Worm (Caenorhabditis elegans) whole organism, early embryonic: Measurements from ENCODE around the gene F54D8.6.

Experiments used
- B0310.2 ChIP-seq: sonication (generic microtip); optimal IDR thresholded peaks from 2 replicates; lab custom pipeline; 2016; ENCODE audit warnings: mild to moderate bottlenecking, missing genetic modification characterization, missing compliant biosample characterization
- F13C5.2 ChIP-seq: sonication (generic microtip); optimal IDR thresholded peaks from 2 replicates; lab custom pipeline; 2017; ENCODE audit warnings: mild to moderate bottlenecking, missing genetic modification characterization, inconsistent platforms, missing compliant biosample characterization
- aly-1 ChIP-seq: sonication (generic microtip); optimal IDR thresholded peaks from 2 replicates; lab custom pipeline; 2016; ENCODE audit warnings: missing genetic modification characterization, missing compliant biosample characterization
- ama-1 ChIP-seq: fragments of 150-350 bp; optimal IDR thresholded peaks from 2 replicates; lab custom pipeline; 2014
- ceh-13 ChIP-seq: fragments of 200-800 bp; sonication (Bioruptor generic); optimal IDR thresholded peaks from 2 replicates; lab custom pipeline; 2018; ENCODE audit warnings: mild to moderate bottlenecking, missing genetic modification characterization, missing compliant biosample characterization
- ceh-36 ChIP-seq: sonication (generic microtip); optimal IDR thresholded peaks from 2 replicates; lab custom pipeline; 2016; ENCODE audit warnings: missing genetic modification characterization, inconsistent platforms, missing compliant biosample characterization
- ets-7 ChIP-seq: sonication (generic microtip); optimal IDR thresholded peaks from 2 replicates; lab custom pipeline; 2016; ENCODE audit warnings: missing genotype, missing genetic modification characterization, missing compliant biosample characterization
- flt-1 ChIP-seq: fragments of 200-800 bp; sonication (Bioruptor generic); IDR thresholded peaks from 2 replicates; pipeline ENCODE4 v1.3.6; 2022; ENCODE audit warnings: missing genetic modification characterization, missing compliant biosample characterization
- hmbx-1 ChIP-seq: sonication (generic microtip); optimal IDR thresholded peaks from 2 replicates; lab custom pipeline; 2016; ENCODE audit warnings: mild to moderate bottlenecking, missing genetic modification characterization, missing compliant biosample characterization
- hmg-4 ChIP-seq: fragments of 200-800 bp; sonication (Bioruptor generic); optimal IDR thresholded peaks from 2 replicates; lab custom pipeline; 2018; ENCODE audit warnings: mild to moderate bottlenecking, missing genetic modification characterization, missing compliant biosample characterization
- hnd-1 ChIP-seq: sonication (generic microtip); optimal IDR thresholded peaks from 2 replicates; lab custom pipeline; 2016; ENCODE audit warnings: missing genetic modification characterization, missing compliant biosample characterization
- pes-1 ChIP-seq: fragments of 200-800 bp; sonication (Bioruptor generic); IDR thresholded peaks from 2 replicates; pipeline ENCODE4 v1.3.6; 2022; ENCODE audit warnings: missing genetic modification reagents, missing genetic modification characterization, missing compliant biosample characterization
- scrt-1 ChIP-seq: fragments of 200-800 bp; sonication (Bioruptor generic); IDR thresholded peaks from 2 replicates; pipeline ENCODE4 v1.3.6; 2022; ENCODE audit warnings: missing genetic modification characterization, missing compliant biosample characterization
- sea-1 ChIP-seq: fragments of 200-800 bp; sonication (Bioruptor generic); conservative IDR thresholded peaks from 2 replicates; pipeline ENCODE4 v1.3.6; 2022; ENCODE audit warnings: missing genetic modification characterization, missing compliant biosample characterization
- tbx-11 ChIP-seq: fragments of 200-800 bp; sonication (Bioruptor generic); IDR thresholded peaks from 2 replicates; pipeline ENCODE4 v1.3.6; 2022; ENCODE audit warnings: missing genetic modification characterization, missing compliant biosample characterization
- tbx-37 ChIP-seq: fragments of 200-800 bp; sonication (Bioruptor generic); conservative IDR thresholded peaks from 2 replicates; pipeline ENCODE4 v1.3.6; 2022; ENCODE audit warnings: missing genetic modification reagents, missing genetic modification characterization, missing compliant biosample characterization
- tra-4 ChIP-seq: sonication (generic microtip); optimal IDR thresholded peaks from 2 replicates; lab custom pipeline; 2017; ENCODE audit warnings: missing genetic modification characterization, missing compliant biosample characterization

Gene F54D8.6

ce11 chrIII:5119063-5119462, 16.3 kb downstream of the F54D8.6 start:
- TF ChIP-seq tbx-11 (GFP tag; lab: Robert Waterston, UW): no peak
- no peak for TF ChIP-seq ama-1
- TF ChIP-seq F13C5.2 (tag; lab: Kevin White, UChicago): no peak
- no peak for TF ChIP-seq scrt-1 (GFP tag; lab: Robert Waterston, UW)
- TF ChIP-seq pes-1 (GFP tag; lab: Robert Waterston, UW): no peak
- no peak for TF ChIP-seq B0310.2 (tag; lab: Kevin White, UChicago)
- no peak for TF ChIP-seq ceh-36 (tag; lab: Kevin White, UChicago)
- no peak for TF ChIP-seq hnd-1 (tag; lab: Kevin White, UChicago)
- TF ChIP-seq hmg-4 (GFP tag; lab: Kevin White, UChicago): no peak
- TF ChIP-seq tra-4 (tag; lab: Kevin White, UChicago): no peak
- TF ChIP-seq sea-1 (GFP tag; lab: Robert Waterston, UW): no peak
- no peak for TF ChIP-seq hmbx-1
- no peak for TF ChIP-seq tbx-37
- no peak for TF ChIP-seq aly-1
- no peak for TF ChIP-seq flt-1 (GFP tag; lab: Robert Waterston, UW)
- no peak for TF ChIP-seq ceh-13 (GFP tag; lab: Kevin White, UChicago)
- no peak for TF ChIP-seq ets-7 (tag; lab: Kevin White, UChicago)

- TF ChIP-seq aly-1 (no peak), tra-4 (tag; lab: Kevin White, UChicago) (no peak), pes-1 (GFP tag; lab: Robert Waterston, UW) (no peak), B0310.2 (tag; lab: Kevin White, UChicago) (no peak), tbx-11 (GFP tag; lab: Robert Waterston, UW) (no peak), ets-7 (tag; lab: Kevin White, UChicago) (no peak), hnd-1 (tag; lab: Kevin White, UChicago) (no peak), sea-1 (GFP tag; lab: Robert Waterston, UW) (no peak), scrt-1 (GFP tag; lab: Robert Waterston, UW) (no peak), tbx-37 (no peak), ama-1 (no peak)
Measured at ce11 chrIII:5120593-5120992, 17.8 kb downstream of the F54D8.6 start.

ce11 chrIII:5124385-5124784, 21.6 kb downstream of the F54D8.6 start:
- TF ChIP-seq scrt-1 (GFP tag; lab: Robert Waterston, UW) (no peak), ama-1 (no peak), tbx-11 (GFP tag; lab: Robert Waterston, UW) (no peak), hnd-1 (tag; lab: Kevin White, UChicago) (no peak), F13C5.2 (tag; lab: Kevin White, UChicago) (no peak), ceh-36 (tag; lab: Kevin White, UChicago) (no peak), tra-4 (tag; lab: Kevin White, UChicago) (no peak), aly-1 (no peak), B0310.2 (tag; lab: Kevin White, UChicago) (no peak), flt-1 (GFP tag; lab: Robert Waterston, UW) (no peak), ceh-13 (GFP tag; lab: Kevin White, UChicago) (no peak), ets-7 (tag; lab: Kevin White, UChicago) (no peak), tbx-37 (no peak), hmbx-1 (no peak), pes-1 (GFP tag; lab: Robert Waterston, UW) (no peak), sea-1 (GFP tag; lab: Robert Waterston, UW) (no peak), hmg-4 (GFP tag; lab: Kevin White, UChicago) (no peak)

ce11 chrIII:5125759-5126158, 23.0 kb downstream of the F54D8.6 start:
- TF ChIP-seq ets-7 (tag; lab: Kevin White, UChicago): no peak
- no peak for TF ChIP-seq hmg-4 (GFP tag; lab: Kevin White, UChicago)
- TF ChIP-seq B0310.2 (tag; lab: Kevin White, UChicago): no peak
- no peak for TF ChIP-seq hmbx-1

- TF ChIP-seq F13C5.2 (tag; lab: Kevin White, UChicago) (no peak), tbx-11 (GFP tag; lab: Robert Waterston, UW) (no peak), B0310.2 (tag; lab: Kevin White, UChicago) (no peak), tbx-37 (no peak), ama-1 (no peak), hnd-1 (tag; lab: Kevin White, UChicago) (no peak), hmbx-1 (no peak)
Measured at ce11 chrIII:5126988-5127387, 24.2 kb downstream of the F54D8.6 start.

- TF ChIP-seq flt-1 (GFP tag; lab: Robert Waterston, UW) (no peak), ceh-13 (GFP tag; lab: Kevin White, UChicago) (no peak), ceh-36 (tag; lab: Kevin White, UChicago) (no peak), aly-1 (no peak), tbx-11 (GFP tag; lab: Robert Waterston, UW) (no peak), sea-1 (GFP tag; lab: Robert Waterston, UW) (no peak), hmg-4 (GFP tag; lab: Kevin White, UChicago) (no peak), ets-7 (tag; lab: Kevin White, UChicago) (no peak), hmbx-1 (no peak), scrt-1 (GFP tag; lab: Robert Waterston, UW) (no peak)
Measured at ce11 chrIII:5129261-5129660, 26.5 kb downstream of the F54D8.6 start.

ce11 chrIII:5130654-5131053, 27.9 kb downstream of the F54D8.6 start:
- TF ChIP-seq tbx-11 (GFP tag; lab: Robert Waterston, UW) (no peak), F13C5.2 (tag; lab: Kevin White, UChicago) (no peak), aly-1 (no peak)

ce11 chrIII:5134506-5134905, 31.7 kb downstream of the F54D8.6 start:
- no peak for TF ChIP-seq ama-1
- no peak for TF ChIP-seq sea-1 (GFP tag; lab: Robert Waterston, UW)
- no peak for TF ChIP-seq flt-1 (GFP tag; lab: Robert Waterston, UW)
- TF ChIP-seq aly-1: no peak
- TF ChIP-seq tbx-37: no peak
- TF ChIP-seq tbx-11 (GFP tag; lab: Robert Waterston, UW): no peak
- TF ChIP-seq F13C5.2 (tag; lab: Kevin White, UChicago): no peak
- TF ChIP-seq tra-4 (tag; lab: Kevin White, UChicago): no peak
- no peak for TF ChIP-seq hmg-4 (GFP tag; lab: Kevin White, UChicago)
- no peak for TF ChIP-seq ets-7 (tag; lab: Kevin White, UChicago)
